Fruit fly (Drosophila melanogaster): ENCODE measurements around the gene Mhcl.
A peak's percentile ranks its signal among the peaks of the same experiment; 100 is the strongest.

Gene Mhcl

dm6 chr3R:16097661-16098329 lies 766 bp downstream of the Mhcl start:
- TF ChIP-seq usp (GFP tag; optimal IDR thresholded peaks at IDR 0.05) (no peak), CG8478 (optimal IDR thresholded peaks at IDR 0.05) (no peak), psq (optimal IDR thresholded peaks at IDR 0.05) (no peak), pan (optimal IDR thresholded peaks at IDR 0.05) (no peak), Dll (optimal IDR thresholded peaks at IDR 0.05) (no peak), EcR (GFP tag; optimal IDR thresholded peaks at IDR 0.05) (peak; percentile 72 to 80)

dm6 chr3R:16094918-16095317 lies 3.6 kb downstream of the Mhcl start:
- TF ChIP-seq psq (optimal IDR thresholded peaks at IDR 0.05), result no peak
- peak in 1 of 2 experiments; percentile 18 for TF ChIP-seq EcR (GFP tag; optimal IDR thresholded peaks at IDR 0.05)
- no peak for TF ChIP-seq pan (optimal IDR thresholded peaks at IDR 0.05)

DNA sequence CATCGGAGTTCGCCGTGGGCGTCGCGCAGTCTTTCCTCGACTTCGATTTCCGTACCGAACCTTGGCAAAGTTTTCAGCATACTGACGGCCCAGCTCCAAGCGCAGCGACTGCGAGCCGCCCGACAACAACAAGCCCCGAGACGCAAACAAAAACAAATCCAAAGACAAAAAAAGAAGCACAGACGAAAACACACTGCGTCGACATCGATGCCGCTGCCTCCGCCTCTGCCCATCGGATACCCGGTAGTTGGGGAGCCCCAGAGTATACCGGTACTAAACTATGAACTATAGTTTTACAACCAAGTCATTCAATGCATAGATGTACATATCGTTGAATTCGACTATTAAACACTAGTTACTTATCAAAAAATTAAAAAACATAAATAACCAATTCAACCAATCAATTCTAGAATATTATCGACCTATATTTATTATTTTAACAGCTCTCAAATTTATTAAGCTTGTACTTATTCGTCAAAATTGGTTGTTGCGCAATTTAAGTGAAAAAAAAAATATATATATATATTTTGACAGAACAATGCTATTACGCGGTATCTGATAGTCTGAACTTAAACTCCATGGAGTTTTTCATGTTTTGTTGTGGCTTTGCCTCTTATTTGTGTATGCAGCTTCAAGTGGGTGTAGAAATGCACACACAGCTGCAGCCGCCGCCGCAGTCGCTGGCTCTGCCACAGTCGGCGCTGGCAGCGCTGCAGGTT lies 4.4 kb downstream of the Mhcl start:
- no peak for TF ChIP-seq Dll (optimal IDR thresholded peaks at IDR 0.05)
- peak; percentile 86 for TF ChIP-seq pan (optimal IDR thresholded peaks at IDR 0.05)

- no peak for TF ChIP-seq Dll (optimal IDR thresholded peaks at IDR 0.05)
- TF ChIP-seq EcR (GFP tag; optimal IDR thresholded peaks at IDR 0.05), result peak in 1 of 2 experiments; percentile 64
These were observed 6.5 kb downstream of the Mhcl start for dm6 chr3R:16091910-16092627.

DNA sequence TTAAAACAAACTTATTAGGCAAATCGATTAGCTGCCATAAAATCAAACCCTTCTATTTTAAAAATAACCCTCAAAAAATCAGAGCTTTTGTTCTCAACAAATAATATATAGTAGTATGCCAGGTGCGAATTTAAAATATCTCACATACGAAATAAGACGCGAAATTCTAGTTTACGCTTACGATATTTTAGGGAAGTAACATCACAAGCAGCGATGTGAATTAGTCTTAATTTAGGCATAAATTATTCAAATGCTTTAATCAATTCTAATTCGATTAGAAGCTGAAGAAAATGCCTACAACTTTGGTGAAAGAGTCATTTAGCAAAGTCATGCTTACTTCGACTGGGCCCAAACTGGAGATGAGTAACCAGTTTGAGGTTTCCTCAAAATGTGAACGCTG lies 15.0 kb downstream of the Mhcl start, which contains the start of gene sxe2:
Gene sxe2 (plus strand): TSS at position 301 of the 400 bp plus-strand sequence.
- TF ChIP-seq CG8478 (optimal IDR thresholded peaks at IDR 0.05), result no peak
- no peak for TF ChIP-seq Dll (optimal IDR thresholded peaks at IDR 0.05)
- no peak for TF ChIP-seq EcR (GFP tag; optimal IDR thresholded peaks at IDR 0.05)
- no peak for TF ChIP-seq usp (GFP tag; optimal IDR thresholded peaks at IDR 0.05)
- TF ChIP-seq psq (optimal IDR thresholded peaks at IDR 0.05), result no peak
- TF ChIP-seq pan (optimal IDR thresholded peaks at IDR 0.05), result no peak

- no peak for TF ChIP-seq Dll (optimal IDR thresholded peaks at IDR 0.05)
- no peak for TF ChIP-seq usp (GFP tag; optimal IDR thresholded peaks at IDR 0.05)
- no peak for TF ChIP-seq pan (optimal IDR thresholded peaks at IDR 0.05)
- no peak for TF ChIP-seq psq (optimal IDR thresholded peaks at IDR 0.05)
- TF ChIP-seq EcR (GFP tag; optimal IDR thresholded peaks at IDR 0.05), result no peak
- no peak for TF ChIP-seq CG8478 (optimal IDR thresholded peaks at IDR 0.05)
These were observed 16.2 kb downstream of the Mhcl start for dm6 chr3R:16082384-16082783.

DNA sequence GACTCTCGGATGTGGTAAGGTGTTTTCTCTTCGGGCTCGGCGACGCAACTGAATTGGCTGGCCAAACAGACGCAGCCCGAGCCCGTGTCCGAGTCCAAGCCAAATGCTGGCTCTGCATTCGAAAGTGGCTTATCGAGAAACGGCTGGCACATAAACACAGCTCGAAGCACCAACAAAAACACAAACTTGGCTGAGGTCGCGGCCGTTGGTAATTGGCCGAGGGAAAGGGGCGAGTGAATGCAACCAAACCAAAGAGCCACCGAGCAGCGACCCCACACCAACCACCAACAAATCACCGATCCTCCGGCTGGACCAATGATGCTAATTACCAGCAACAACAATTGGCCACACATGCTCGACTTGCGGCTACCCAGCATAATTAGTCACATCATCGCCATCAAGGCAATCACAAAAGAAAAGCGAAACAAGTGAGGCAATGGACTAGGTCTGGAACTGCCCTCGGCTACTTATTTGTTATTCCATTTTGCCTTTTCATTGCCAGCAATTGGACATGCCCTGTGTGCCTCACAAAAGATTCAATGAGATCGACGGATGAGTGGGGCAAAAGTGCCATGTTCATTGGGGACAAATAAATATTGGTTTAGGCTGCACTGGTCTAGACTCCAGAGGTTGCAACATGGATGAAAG lies 17.5 kb downstream of the Mhcl start, which contains the start of gene CG32855:
Gene CG32855 (minus strand): TSS at position 51 of the 648 bp plus-strand sequence.
- no peak for TF ChIP-seq usp (GFP tag; optimal IDR thresholded peaks at IDR 0.05)

DNA sequence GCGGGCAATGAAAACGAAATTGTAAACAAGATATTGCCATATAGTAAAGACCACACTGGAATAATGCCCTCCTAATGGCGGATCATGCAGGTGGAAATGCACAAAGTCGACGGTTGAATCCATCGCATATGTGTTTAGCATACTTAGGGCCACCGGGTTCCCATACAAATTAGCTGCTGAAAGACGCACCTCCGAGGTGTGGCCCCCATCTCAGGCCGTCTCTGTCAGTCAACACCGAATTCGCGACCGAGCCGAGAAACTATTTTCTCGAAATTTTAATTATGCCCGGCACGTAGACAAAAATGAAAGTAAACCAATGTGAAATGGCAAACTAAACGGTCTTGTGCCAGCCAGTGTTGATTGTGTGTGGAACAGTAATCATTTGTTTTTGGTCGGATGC lies 20.3 kb downstream of the Mhcl start:
- TF ChIP-seq pan (optimal IDR thresholded peaks at IDR 0.05), result no peak

DNA sequence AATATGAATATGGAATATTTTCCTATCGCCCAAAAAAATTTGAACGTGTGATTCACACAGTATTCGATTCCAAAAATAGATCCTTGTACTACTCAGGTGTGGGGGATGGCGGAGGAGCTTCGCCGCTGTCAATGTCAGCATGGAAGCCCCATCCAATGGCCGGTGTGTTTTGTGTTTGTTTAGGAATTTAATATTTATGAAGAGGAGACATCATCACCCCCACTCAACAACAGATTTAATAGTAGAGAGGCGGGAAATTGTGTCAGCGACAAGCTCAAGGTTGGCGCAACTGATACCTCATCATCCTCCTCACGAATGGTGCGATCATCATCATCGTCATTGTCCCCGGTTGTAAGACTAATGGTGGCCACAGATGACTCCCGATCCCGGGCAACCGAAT lies 24.4 kb downstream of the Mhcl start:
- no peak for TF ChIP-seq pan (optimal IDR thresholded peaks at IDR 0.05)
- TF ChIP-seq EcR (GFP tag; optimal IDR thresholded peaks at IDR 0.05), result no peak
- TF ChIP-seq CG8478 (optimal IDR thresholded peaks at IDR 0.05), result no peak
- no peak for TF ChIP-seq Dll (optimal IDR thresholded peaks at IDR 0.05)
- no peak for TF ChIP-seq usp (GFP tag; optimal IDR thresholded peaks at IDR 0.05)
- TF ChIP-seq psq (optimal IDR thresholded peaks at IDR 0.05), result no peak

- TF ChIP-seq pan (optimal IDR thresholded peaks at IDR 0.05) (no peak), CG8478 (optimal IDR thresholded peaks at IDR 0.05) (no peak), psq (optimal IDR thresholded peaks at IDR 0.05) (no peak), Dll (optimal IDR thresholded peaks at IDR 0.05) (no peak), EcR (GFP tag; optimal IDR thresholded peaks at IDR 0.05) (no peak), usp (GFP tag; optimal IDR thresholded peaks at IDR 0.05) (no peak)
These were observed 26.0 kb downstream of the Mhcl start for dm6 chr3R:16072581-16072908.

- TF ChIP-seq pan (optimal IDR thresholded peaks at IDR 0.05) (no peak), psq (optimal IDR thresholded peaks at IDR 0.05) (no peak), Dll (optimal IDR thresholded peaks at IDR 0.05) (no peak), usp (GFP tag; optimal IDR thresholded peaks at IDR 0.05) (no peak), CG8478 (optimal IDR thresholded peaks at IDR 0.05) (no peak), EcR (GFP tag; optimal IDR thresholded peaks at IDR 0.05) (no peak)
These were observed 26.6 kb downstream of the Mhcl start for dm6 chr3R:16071689-16072580.

dm6 chr3R:16069266-16069665 lies 29.3 kb downstream of the Mhcl start:
- TF ChIP-seq Dll (optimal IDR thresholded peaks at IDR 0.05), result no peak
- no peak for TF ChIP-seq CG8478 (optimal IDR thresholded peaks at IDR 0.05)
- no peak for TF ChIP-seq psq (optimal IDR thresholded peaks at IDR 0.05)
- TF ChIP-seq usp (GFP tag; optimal IDR thresholded peaks at IDR 0.05), result no peak
- TF ChIP-seq EcR (GFP tag; optimal IDR thresholded peaks at IDR 0.05), result no peak
- TF ChIP-seq pan (optimal IDR thresholded peaks at IDR 0.05), result no peak

Measured in whole organism.